Fruit fly (Drosophila melanogaster) whole organism, pupa: ENCODE data around the gene CG32537.

ENCODE experiments used
- CG10348 ChIP-seq: fragments of 200-800 bp; sonication (Bioruptor generic); IDR thresholded peaks from 2 replicates; pipeline ENCODE4 v1.3.6; 2022; ENCODE audit warnings: missing biosample characterization, missing genetic modification characterization
- CG12605 ChIP-seq: fragments of 200-800 bp; sonication (Bioruptor generic); IDR thresholded peaks from 2 replicates; pipeline ENCODE4 v1.3.6; 2022; ENCODE audit warnings: missing biosample characterization, missing genetic modification characterization
- CG14655 ChIP-seq: fragments of 200-800 bp; sonication (Bioruptor generic); optimal IDR thresholded peaks from 3 replicates; lab custom pipeline; 2017; ENCODE audit warnings: mild to moderate bottlenecking, missing biosample characterization, missing genetic modification reagents, missing genetic modification characterization
- CG8159 ChIP-seq: fragments of 200-800 bp; sonication (Bioruptor generic); optimal IDR thresholded peaks from 3 replicates; lab custom pipeline; 2018; ENCODE audit warnings: missing biosample characterization, mild to moderate bottlenecking, missing genetic modification characterization, moderate library complexity
- Pif1B ChIP-seq: fragments of 200-800 bp; sonication (Bioruptor generic); optimal IDR thresholded peaks from 3 replicates; lab custom pipeline; 2016; ENCODE audit warnings: missing biosample characterization, missing genetic modification characterization
- rn ChIP-seq: fragments of 200-800 bp; sonication (Bioruptor generic); IDR thresholded peaks from 2 replicates; pipeline ENCODE4 v1.3.6; 2022; ENCODE audit warnings: missing biosample characterization, missing genetic modification characterization

dm6 chrX:19306531-19306930, 30.2 kb upstream of the CG32537 start:
- TF ChIP-seq rn, result no peak
- no peak for TF ChIP-seq CG14655 (GFP tag; lab: Kevin White, UChicago)
- TF ChIP-seq Pif1B (GFP tag; lab: Kevin White, UChicago), result no peak
- TF ChIP-seq CG10348 (GFP tag; lab: Robert Waterston, UW), result no peak
- TF ChIP-seq CG12605 (GFP tag; lab: Robert Waterston, UW), result no peak
- no peak for TF ChIP-seq CG8159 (tag; lab: Kevin White, UChicago)
